Fruit fly (Drosophila melanogaster) whole organism, embryonic: ENCODE results near the gene Dtg.

Source experiments
- CG1024 ChIP-seq: fragments of 200-800 bp; sonication (Bioruptor generic); IDR thresholded peaks from 2 replicates; pipeline ENCODE4 v1.3.6; 2022; ENCODE audit warnings: missing biosample characterization, missing genetic modification characterization
- CG11085 ChIP-seq: fragments of 200-800 bp; sonication (Bioruptor generic); IDR thresholded peaks from 2 replicates; pipeline ENCODE4 v1.3.6; 2022; ENCODE audit warnings: missing biosample characterization, missing genetic modification characterization
- CG11723 ChIP-seq: fragments of 200-800 bp; sonication (Bioruptor generic); optimal IDR thresholded peaks from 2 replicates; lab custom pipeline; 2017; ENCODE audit warnings: missing biosample characterization, mild to moderate bottlenecking, missing genetic modification characterization
- CG13123 ChIP-seq: fragments of 200-800 bp; sonication (Bioruptor generic); optimal IDR thresholded peaks from 2 replicates; lab custom pipeline; 2016; ENCODE audit warnings: missing biosample characterization, missing genetic modification characterization
- CG13287 ChIP-seq: fragments of 200-800 bp; sonication (Bioruptor generic); IDR thresholded peaks from 2 replicates; pipeline ENCODE4 v1.3.6; 2022; ENCODE audit warnings: missing biosample characterization, missing genetic modification characterization; ENCODE audit not compliant: partially characterized antibody
- CG13296 ChIP-seq: fragments of 200-800 bp; sonication (Bioruptor generic); optimal IDR thresholded peaks from 3 replicates; lab custom pipeline; 2018; ENCODE audit warnings: missing biosample characterization, mild to moderate bottlenecking, missing genetic modification characterization
- CG13624 ChIP-seq: fragments of 200-800 bp; sonication (Bioruptor generic); optimal IDR thresholded peaks from 2 replicates; lab custom pipeline; 2016; ENCODE audit warnings: missing biosample characterization, missing genetic modification characterization
- CG15011 ChIP-seq: fragments of 200-800 bp; sonication (Bioruptor generic); optimal IDR thresholded peaks from 3 replicates; lab custom pipeline; 2018; ENCODE audit warnings: missing biosample characterization, mild to moderate bottlenecking, missing genetic modification characterization
- CG16779 ChIP-seq: fragments of 200-800 bp; sonication (Bioruptor generic); IDR thresholded peaks from 2 replicates; pipeline ENCODE4 v1.3.6; 2022; ENCODE audit warnings: missing biosample characterization, missing genetic modification characterization
- CG17359 ChIP-seq: fragments of 200-800 bp; sonication (Bioruptor generic); optimal IDR thresholded peaks from 3 replicates; lab custom pipeline; 2018; ENCODE audit warnings: missing biosample characterization, mild to moderate bottlenecking, missing genetic modification characterization, moderate library complexity
- CG17361 ChIP-seq: fragments of 200-800 bp; sonication (Bioruptor generic); IDR thresholded peaks from 3 replicates; pipeline ENCODE4 v1.3.6; 2022; ENCODE audit warnings: missing biosample characterization, missing genetic modification characterization
- CG17612 ChIP-seq: fragments of 200-800 bp; sonication (Bioruptor generic); IDR thresholded peaks from 2 replicates; pipeline ENCODE4 v1.3.6; 2022; ENCODE audit warnings: missing biosample characterization, missing genetic modification characterization
- CG18262 ChIP-seq: fragments of 200-800 bp; optimal IDR thresholded peaks from 3 replicates; lab custom pipeline; 2019; ENCODE audit warnings: missing biosample characterization, mild to moderate bottlenecking, missing genetic modification characterization, moderate library complexity
- CG30403 ChIP-seq: fragments of 200-800 bp; sonication (Bioruptor generic); optimal IDR thresholded peaks from 3 replicates; lab custom pipeline; 2016; ENCODE audit warnings: missing biosample characterization, missing genetic modification characterization
- CG33557 ChIP-seq: fragments of 200-800 bp; sonication (Bioruptor generic); optimal IDR thresholded peaks from 2 replicates; lab custom pipeline; 2019; ENCODE audit warnings: missing biosample characterization, mild to moderate bottlenecking, missing genetic modification characterization, moderate library complexity
- CG34422 ChIP-seq: fragments of 200-800 bp; sonication (Bioruptor generic); IDR thresholded peaks from 3 replicates; pipeline ENCODE4 v1.3.6; 2022; ENCODE audit warnings: missing biosample characterization, missing genetic modification characterization
- CG4617 ChIP-seq: fragments of 200-800 bp; sonication (Bioruptor generic); optimal IDR thresholded peaks from 3 replicates; lab custom pipeline; 2016; ENCODE audit warnings: missing biosample characterization, missing genetic modification characterization, borderline replicate concordance
- CG7556 ChIP-seq: fragments of 200-800 bp; sonication (Bioruptor generic); optimal IDR thresholded peaks from 2 replicates; lab custom pipeline; 2017; ENCODE audit warnings: missing biosample characterization, mild to moderate bottlenecking, missing genetic modification characterization
- CG8089 ChIP-seq: fragments of 200-800 bp; sonication (Bioruptor generic); optimal IDR thresholded peaks from 3 replicates; lab custom pipeline; 2016; ENCODE audit warnings: missing biosample characterization, missing genetic modification characterization
- CrebB ChIP-seq: fragments of 200-800 bp; sonication (Bioruptor generic); optimal IDR thresholded peaks from 3 replicates; lab custom pipeline; 2018; ENCODE audit warnings: missing biosample characterization, mild to moderate bottlenecking, missing genetic modification characterization
- D19A ChIP-seq: fragments of 200-800 bp; optimal IDR thresholded peaks from 3 replicates; lab custom pipeline; 2019; ENCODE audit warnings: missing biosample characterization, mild to moderate bottlenecking, missing genetic modification characterization, moderate library complexity
- Dll ChIP-seq: fragments of 200-800 bp; sonication (Bioruptor generic); IDR thresholded peaks from 4 replicates; pipeline ENCODE4 v1.3.6; 2022; ENCODE audit warnings: missing biosample characterization, missing genetic modification characterization; ENCODE audit not compliant: partially characterized antibody
- Ets65A ChIP-seq: fragments of 200-800 bp; sonication (Bioruptor generic); peaks from one replicate; lab custom pipeline; 2016; ENCODE audit warnings: missing biosample characterization, missing genetic modification characterization
- H15 ChIP-seq: fragments of 200-800 bp; sonication (Bioruptor generic); IDR thresholded peaks from 3 replicates; pipeline ENCODE4 v1.3.6; 2022; ENCODE audit warnings: missing biosample characterization, missing genetic modification characterization
- HHEX ChIP-seq: fragments of 200-800 bp; sonication (Bioruptor generic); optimal IDR thresholded peaks from 3 replicates; lab custom pipeline; 2017; ENCODE audit warnings: missing biosample characterization, mild to moderate bottlenecking, missing genetic modification characterization, missing genetic modification reagents
- HLH54F ChIP-seq: fragments of 200-800 bp; sonication (Bioruptor generic); optimal IDR thresholded peaks from 3 replicates; lab custom pipeline; 2016; ENCODE audit warnings: missing biosample characterization, missing genetic modification characterization
- NC2α ChIP-seq: fragments of 200-800 bp; sonication (Bioruptor generic); optimal IDR thresholded peaks from 2 replicates; lab custom pipeline; 2016; ENCODE audit warnings: missing biosample characterization, missing genetic modification characterization
- Nf-YC ChIP-seq: fragments of 200-800 bp; optimal IDR thresholded peaks from 3 replicates; lab custom pipeline; 2019; ENCODE audit warnings: missing biosample characterization, mild to moderate bottlenecking, missing genetic modification characterization, moderate library complexity
- Rfx ChIP-seq: fragments of 200-800 bp; sonication (Bioruptor generic); IDR thresholded peaks from 2 replicates; pipeline ENCODE4 v1.3.6; 2022; ENCODE audit warnings: missing biosample characterization, missing genetic modification characterization
- Xbp1 ChIP-seq: fragments of 200-800 bp; sonication (Bioruptor generic); optimal IDR thresholded peaks from 3 replicates; lab custom pipeline; 2016; ENCODE audit warnings: missing biosample characterization, mild to moderate bottlenecking, missing genetic modification characterization
- ac ChIP-seq: fragments of 200-800 bp; sonication (Bioruptor generic); optimal IDR thresholded peaks from 3 replicates; lab custom pipeline; 2017; ENCODE audit warnings: missing biosample characterization, mild to moderate bottlenecking, missing genetic modification characterization
- dmrt99B ChIP-seq: fragments of 200-800 bp; sonication (Bioruptor generic); optimal IDR thresholded peaks from 2 replicates; lab custom pipeline; 2018; ENCODE audit warnings: missing biosample characterization, mild to moderate bottlenecking, missing genetic modification characterization, moderate library complexity
- ems ChIP-seq: fragments of 200-800 bp; sonication (Bioruptor generic); optimal IDR thresholded peaks from 3 replicates; lab custom pipeline; 2016; ENCODE audit warnings: missing biosample characterization, missing genetic modification characterization
- gcm ChIP-seq: fragments of 200-800 bp; sonication (Bioruptor generic); optimal IDR thresholded peaks from 2 replicates; lab custom pipeline; 2019; ENCODE audit warnings: missing biosample characterization, mild to moderate bottlenecking, missing genetic modification characterization, moderate library complexity
- gfzf ChIP-seq: fragments of 200-800 bp; sonication (Bioruptor generic); optimal IDR thresholded peaks from 2 replicates; lab custom pipeline; 2016; ENCODE audit warnings: missing biosample characterization, mild to moderate bottlenecking, missing genetic modification characterization, moderate library complexity
- gsb ChIP-seq: fragments of 200-800 bp; sonication (Bioruptor generic); IDR thresholded peaks from 2 replicates; pipeline ENCODE4 v1.3.6; 2022; ENCODE audit warnings: missing biosample characterization, missing genetic modification characterization
- jigr1 ChIP-seq: fragments of 200-800 bp; sonication (Bioruptor generic); IDR thresholded peaks from 3 replicates; pipeline ENCODE4 v1.3.6; 2022; ENCODE audit warnings: missing biosample characterization, missing genetic modification characterization
- lbe ChIP-seq: fragments of 200-800 bp; sonication (Bioruptor generic); optimal IDR thresholded peaks from 2 replicates; lab custom pipeline; 2016; ENCODE audit warnings: missing biosample characterization, mild to moderate bottlenecking, missing genetic modification characterization
- pzg ChIP-seq: fragments of 200-800 bp; sonication (Bioruptor generic); optimal IDR thresholded peaks from 3 replicates; lab custom pipeline; 2018; ENCODE audit warnings: missing biosample characterization, mild to moderate bottlenecking, missing genetic modification characterization, moderate library complexity
- salm ChIP-seq: fragments of 200-800 bp; sonication (Bioruptor generic); optimal IDR thresholded peaks from 2 replicates; lab custom pipeline; 2018; ENCODE audit warnings: missing biosample characterization, mild to moderate bottlenecking, missing genetic modification characterization
- stc ChIP-seq: fragments of 200-800 bp; sonication (Bioruptor generic); IDR thresholded peaks from 2 replicates; pipeline ENCODE4 v1.3.6; 2022; ENCODE audit warnings: missing biosample characterization, missing genetic modification characterization
- vvl ChIP-seq: fragments of 200-800 bp; sonication (Bioruptor generic); IDR thresholded peaks from 2 replicates; pipeline ENCODE4 v1.3.6; 2022; ENCODE audit warnings: missing biosample characterization, missing genetic modification characterization

The Dtg gene

dm6 chr3R:12697571-12698039 is 49.7 kb downstream of the Dtg start (continued):
- TF ChIP-seq CG16779 (GFP tag; lab: Robert Waterston, UW) (no peak), CG11085 (GFP tag; lab: Robert Waterston, UW) (no peak), ac (GFP tag; lab: Kevin White, UChicago) (no peak), CG15011 (GFP tag; lab: Kevin White, UChicago) (no peak), HHEX (no peak), CG13296 (GFP tag; lab: Kevin White, UChicago) (no peak), CG11723 (GFP tag; lab: Kevin White, UChicago) (no peak), gsb (GFP tag; lab: Robert Waterston, UW) (no peak), CG18262 (tag; lab: Kevin White, UChicago) (peak; percentile 5), ems (GFP tag; lab: Kevin White, UChicago) (no peak), NC2α (no peak), H15 (GFP tag; lab: Robert Waterston, UW) (no peak), jigr1 (GFP tag; lab: Robert Waterston, UW) (no peak), gcm (GFP tag; lab: Kevin White, UChicago) (no peak), CG30403 (GFP tag; lab: Kevin White, UChicago) (no peak), CG1024 (GFP tag; lab: Robert Waterston, UW) (no peak), Dll (GFP tag; lab: Robert Waterston, UW) (peak; percentile 78), HLH54F (GFP tag; lab: Kevin White, UChicago) (no peak), CG34422 (no peak), Rfx (GFP tag; lab: Robert Waterston, UW) (no peak), gfzf (GFP tag; lab: Kevin White, UChicago) (peak; percentile 86), CG8089 (GFP tag; lab: Kevin White, UChicago) (no peak), vvl (GFP tag; lab: Robert Waterston, UW) (no peak), CG33557 (GFP tag; lab: Kevin White, UChicago) (no peak), CG13287 (GFP tag; lab: Robert Waterston, UW) (peak; percentile 71), stc (GFP tag; lab: Robert Waterston, UW) (no peak), Xbp1 (GFP tag; lab: Kevin White, UChicago) (no peak), CG4617 (peak; percentile 12), lbe (GFP tag; lab: Kevin White, UChicago) (peak; percentile 48), pzg (GFP tag; lab: Kevin White, UChicago) (peak; percentile 87), dmrt99B (tag; lab: Kevin White, UChicago) (no peak), CG17359 (no peak), CG17361 (peak; percentile 23; the same call in 1 of the 3 replicates), salm (tag; lab: Kevin White, UChicago) (no peak), Nf-YC (tag; lab: Kevin White, UChicago) (peak; percentile 58), CG17612 (GFP tag; lab: Robert Waterston, UW) (no peak), D19A (no peak), CrebB (tag; lab: Kevin White, UChicago) (peak; percentile 4), CG13123 (no peak), CG13624 (GFP tag; lab: Kevin White, UChicago) (no peak)

- TF ChIP-seq Ets65A (GFP tag; lab: Kevin White, UChicago), result peak; percentile 63
- TF ChIP-seq CG7556, result no peak
Observed at dm6 chr3R:12698363-12698762, 50.5 kb downstream of the Dtg start.
